Worm (Caenorhabditis elegans) whole organism, L4/young adult: ENCODE results near the gene F59B2.13.
"Not testable (repeated sequence)": the region's sequence is repeated elsewhere in the genome, so short reads cannot be mapped to it uniquely, and the experiment has no call there.

ENCODE experiments used
- W03F9.2 ChIP-seq: fragments of 150-350 bp; optimal IDR thresholded peaks from 2 replicates; lab custom pipeline; 2014; ENCODE audit warnings: missing biosample characterization, missing genetic modification characterization
- dao-5 ChIP-seq: sonication (generic microtip); optimal IDR thresholded peaks from 2 replicates; lab custom pipeline; 2016; ENCODE audit warnings: missing genotype, missing genetic modification characterization, moderate library complexity, missing compliant biosample characterization
- him-1 ChIP-seq: sonication (generic microtip); optimal IDR thresholded peaks from 2 replicates; lab custom pipeline; 2016; ENCODE audit warnings: missing genotype, missing genetic modification reagents, missing genetic modification characterization, missing compliant biosample characterization

The F59B2.13 gene

ce11 chrIII:9050600-9050999 lies 23.7 kb upstream of the F59B2.13 start, which contains the start of gene ikke-1:
Gene ikke-1, minus strand, starts transcription at chrIII:9050700.
- TF ChIP-seq W03F9.2: no peak
- TF ChIP-seq him-1 (tag; lab: Kevin White, UChicago): no peak
- no peak for TF ChIP-seq dao-5 (tag; lab: Kevin White, UChicago)

- TF ChIP-seq dao-5 (tag; lab: Kevin White, UChicago) (no peak), him-1 (tag; lab: Kevin White, UChicago) (no peak), W03F9.2 (no peak)
Measured at ce11 chrIII:9047260-9047659, 20.4 kb upstream of the F59B2.13 start.

- TF ChIP-seq W03F9.2: no peak
- no peak for TF ChIP-seq him-1 (tag; lab: Kevin White, UChicago)
- no peak for TF ChIP-seq dao-5 (tag; lab: Kevin White, UChicago)
Measured at ce11 chrIII:9045838-9046237, 19.0 kb upstream of the F59B2.13 start, which contains the start of gene R107.2. Gene R107.2, minus strand, starts transcription at chrIII:9045938.

- TF ChIP-seq him-1 (tag; lab: Kevin White, UChicago) (no peak), W03F9.2 (no peak)
Measured at ce11 chrIII:9043200-9043599, 16.3 kb upstream of the F59B2.13 start, which contains the start of gene nac-2. Gene nac-2, minus strand, starts transcription at chrIII:9043300.

- no peak for TF ChIP-seq dao-5 (tag; lab: Kevin White, UChicago)
- no peak for TF ChIP-seq him-1 (tag; lab: Kevin White, UChicago)
- TF ChIP-seq W03F9.2: no peak
Measured at ce11 chrIII:9037658-9038057, 10.8 kb upstream of the F59B2.13 start, which contains the start of gene R107.9. Gene R107.9, plus strand, starts transcription at chrIII:9037958.

ce11 chrIII:9035037-9035436 lies 8.2 kb upstream of the F59B2.13 start:
- TF ChIP-seq W03F9.2 (no peak), him-1 (tag; lab: Kevin White, UChicago) (no peak), dao-5 (tag; lab: Kevin White, UChicago) (no peak)

- TF ChIP-seq W03F9.2 (no peak), him-1 (tag; lab: Kevin White, UChicago) (no peak), dao-5 (tag; lab: Kevin White, UChicago) (no peak)
Measured at ce11 chrIII:9034133-9034532, 7.3 kb upstream of the F59B2.13 start.

- TF ChIP-seq him-1 (tag; lab: Kevin White, UChicago) (no peak), dao-5 (tag; lab: Kevin White, UChicago) (no peak)
Measured at ce11 chrIII:9030818-9031217, 4.0 kb upstream of the F59B2.13 start.

- no peak for TF ChIP-seq him-1 (tag; lab: Kevin White, UChicago)
- TF ChIP-seq dao-5 (tag; lab: Kevin White, UChicago): no peak
- TF ChIP-seq W03F9.2: no peak
Measured at ce11 chrIII:9023601-9024000, 3.2 kb downstream of the F59B2.13 start.

ce11 chrIII:9022535-9022934 lies 4.3 kb downstream of the F59B2.13 start, which contains the start of gene F59B2.14:
Gene F59B2.14, minus strand, starts transcription at chrIII:9022635.
- TF ChIP-seq W03F9.2 (no peak), him-1 (tag; lab: Kevin White, UChicago) (no peak), dao-5 (tag; lab: Kevin White, UChicago) (no peak)

ce11 chrIII:9017181-9017651 lies 9.6 kb downstream of the F59B2.13 start, which contains the start of gene F59B2.12:
Gene F59B2.12, plus strand, starts transcription at chrIII:9017601.
- TF ChIP-seq him-1 (tag; lab: Kevin White, UChicago) (no peak), W03F9.2 (no peak), dao-5 (tag; lab: Kevin White, UChicago) (no peak)

ce11 chrIII:9012309-9012708 lies 14.5 kb downstream of the F59B2.13 start, which contains the start of gene F59B2.9:
Gene F59B2.9, minus strand, starts transcription at chrIII:9012409.
- no peak for TF ChIP-seq dao-5 (tag; lab: Kevin White, UChicago)
- no peak for TF ChIP-seq W03F9.2
- TF ChIP-seq him-1 (tag; lab: Kevin White, UChicago): no peak

- TF ChIP-seq him-1 (tag; lab: Kevin White, UChicago) (no peak), dao-5 (tag; lab: Kevin White, UChicago) (no peak), W03F9.2 (no peak)
Measured at ce11 chrIII:9010047-9010446, 16.8 kb downstream of the F59B2.13 start, which contains the start of gene F59B2.8. Gene F59B2.8, minus strand, starts transcription at chrIII:9010197.

ce11 chrIII:9007183-9007582 lies 19.7 kb downstream of the F59B2.13 start:
- TF ChIP-seq W03F9.2 (no peak), him-1 (tag; lab: Kevin White, UChicago) (no peak), dao-5 (tag; lab: Kevin White, UChicago) (no peak)

- not testable (repeated sequence) for TF ChIP-seq him-1 (tag; lab: Kevin White, UChicago); dao-5 (tag; lab: Kevin White, UChicago); W03F9.2
Measured at ce11 chrIII:9005905-9006372, 20.9 kb downstream of the F59B2.13 start, which contains the start of gene rab-6.1. Gene rab-6.1, minus strand, starts transcription at chrIII:9005955.
